Worm (Caenorhabditis elegans) whole organism, L1 larva: Measurements from ENCODE around the gene srw-68.

ENCODE experiments used
- fkh-10 ChIP-seq: sonication (generic microtip); optimal IDR thresholded peaks from 2 replicates; lab custom pipeline; 2017; ENCODE audit warnings: missing biosample characterization, missing genetic modification reagents, missing genetic modification characterization
- lin-39 ChIP-seq: fragments of 150-350 bp; optimal IDR thresholded peaks from 2 replicates; lab custom pipeline; 2014; ENCODE audit warnings: missing biosample characterization, missing genetic modification reagents, missing genetic modification characterization
- nhr-84 ChIP-seq: sonication (generic microtip); optimal IDR thresholded peaks from 2 replicates; lab custom pipeline; 2017; ENCODE audit warnings: missing biosample characterization, missing genetic modification characterization
- snpc-4 ChIP-seq: fragments of 150-350 bp; optimal IDR thresholded peaks from 2 replicates; lab custom pipeline; 2014; ENCODE audit warnings: missing biosample characterization, missing genetic modification characterization

- TF ChIP-seq fkh-10, result no peak
- no peak for TF ChIP-seq lin-39 (tag; lab: Kevin White, UChicago)
- no peak for TF ChIP-seq nhr-84
- no peak for TF ChIP-seq snpc-4 (tag; lab: Kevin White, UChicago)
Observed at ce11 chrV:7414909-7415308, 11.6 kb downstream of the srw-68 start, which contains the start of gene F18E3.12.
